Fruit fly (Drosophila melanogaster) whole organism, embryonic: ENCODE results near the gene CG14984.

ENCODE experiments used
- CG10543 ChIP-seq: fragments of 200-800 bp; sonication (Bioruptor generic); optimal IDR thresholded peaks from 3 replicates; lab custom pipeline; 2017; ENCODE audit warnings: missing biosample characterization, mild to moderate bottlenecking, missing genetic modification characterization, moderate library complexity
- CG10654 ChIP-seq: fragments of 200-800 bp; sonication (Bioruptor generic); optimal IDR thresholded peaks from 2 replicates; lab custom pipeline; 2016; ENCODE audit warnings: missing biosample characterization, missing genetic modification characterization
- CG11398 ChIP-seq: fragments of 200-800 bp; sonication (Bioruptor generic); optimal IDR thresholded peaks from 2 replicates; lab custom pipeline; 2016; ENCODE audit warnings: missing biosample characterization, missing genetic modification characterization
- CG1233 ChIP-seq: fragments of 200-800 bp; sonication (Bioruptor generic); optimal IDR thresholded peaks from 4 replicates; lab custom pipeline; 2018; ENCODE audit warnings: missing biosample characterization, mild to moderate bottlenecking, missing genetic modification characterization
- CG12942 ChIP-seq: fragments of 200-800 bp; sonication (Bioruptor generic); optimal IDR thresholded peaks from 3 replicates; lab custom pipeline; 2016; ENCODE audit warnings: missing biosample characterization, missing genetic modification characterization
- CG14014 ChIP-seq: fragments of 200-800 bp; sonication (Bioruptor generic); IDR thresholded peaks from 2 replicates; pipeline ENCODE4 v1.3.6; 2022; ENCODE audit warnings: missing biosample characterization, missing genetic modification characterization
- CG14710 ChIP-seq: fragments of 200-800 bp; sonication (Bioruptor generic); optimal IDR thresholded peaks from 3 replicates; lab custom pipeline; 2019; ENCODE audit warnings: missing biosample characterization, mild to moderate bottlenecking, missing genetic modification characterization, moderate library complexity
- CG15514 ChIP-seq: fragments of 200-800 bp; sonication (Bioruptor generic); optimal IDR thresholded peaks from 3 replicates; lab custom pipeline; 2017; ENCODE audit warnings: missing biosample characterization, missing genetic modification characterization, mild to moderate bottlenecking, moderate library complexity, missing genetic modification reagents
- CG15696 ChIP-seq: fragments of 200-800 bp; sonication (Bioruptor generic); optimal IDR thresholded peaks from 2 replicates; lab custom pipeline; 2019; ENCODE audit warnings: missing biosample characterization, mild to moderate bottlenecking, missing genetic modification characterization, moderate library complexity
- CG17328 ChIP-seq: fragments of 200-800 bp; sonication (Bioruptor generic); IDR thresholded peaks from 2 replicates; pipeline ENCODE4 v1.3.6; 2022; ENCODE audit warnings: missing biosample characterization, missing genetic modification characterization
- CG17829 ChIP-seq: fragments of 200-800 bp; optimal IDR thresholded peaks from 2 replicates; lab custom pipeline; 2019; ENCODE audit warnings: missing biosample characterization, mild to moderate bottlenecking, missing genetic modification characterization, moderate library complexity
- CG31224 ChIP-seq: fragments of 200-800 bp; sonication (Bioruptor generic); IDR thresholded peaks from 2 replicates; pipeline ENCODE4 v1.3.6; 2022; ENCODE audit warnings: missing biosample characterization, missing genetic modification characterization
- CG42726 ChIP-seq: fragments of 200-800 bp; sonication (Bioruptor generic); IDR thresholded peaks from 2 replicates; pipeline ENCODE4 v1.3.6; 2022; ENCODE audit warnings: missing biosample characterization, missing genetic modification characterization; ENCODE audit not compliant: partially characterized antibody
- CG8089 ChIP-seq: fragments of 200-800 bp; sonication (Bioruptor generic); optimal IDR thresholded peaks from 3 replicates; lab custom pipeline; 2016; ENCODE audit warnings: missing biosample characterization, missing genetic modification characterization
- CG8388 ChIP-seq: fragments of 200-800 bp; sonication (Bioruptor generic); optimal IDR thresholded peaks from 2 replicates; lab custom pipeline; 2019; ENCODE audit warnings: missing biosample characterization, mild to moderate bottlenecking, missing genetic modification characterization, moderate library complexity
- CG8924 ChIP-seq: fragments of 200-800 bp; optimal IDR thresholded peaks from 3 replicates; lab custom pipeline; 2019; ENCODE audit warnings: missing biosample characterization, mild to moderate bottlenecking, missing genetic modification characterization, moderate library complexity
- CG9437 ChIP-seq: fragments of 200-800 bp; sonication (Bioruptor generic); optimal IDR thresholded peaks from 2 replicates; lab custom pipeline; 2018; ENCODE audit warnings: missing biosample characterization, mild to moderate bottlenecking, missing genetic modification characterization
- Camta ChIP-seq: fragments of 200-800 bp; sonication (Bioruptor generic); optimal IDR thresholded peaks from 2 replicates; lab custom pipeline; 2016; ENCODE audit warnings: missing biosample characterization, missing genetic modification characterization
- Chrac-16 ChIP-seq: fragments of 200-800 bp; sonication (Bioruptor generic); optimal IDR thresholded peaks from 3 replicates; lab custom pipeline; 2016; ENCODE audit warnings: missing biosample characterization, missing genetic modification characterization
- Dip3 ChIP-seq: fragments of 200-800 bp; sonication (Bioruptor generic); optimal IDR thresholded peaks from 3 replicates; lab custom pipeline; 2016; ENCODE audit warnings: missing biosample characterization, missing genetic modification characterization
- HmgD ChIP-seq: fragments of 200-800 bp; sonication (Bioruptor generic); optimal IDR thresholded peaks from 3 replicates; lab custom pipeline; 2016; ENCODE audit warnings: missing biosample characterization, missing genetic modification characterization
- Mes4 ChIP-seq: fragments of 200-800 bp; sonication (Bioruptor generic); optimal IDR thresholded peaks from 2 replicates; lab custom pipeline; 2016; ENCODE audit warnings: missing biosample characterization, missing genetic modification characterization
- Nf-YC ChIP-seq: fragments of 200-800 bp; optimal IDR thresholded peaks from 3 replicates; lab custom pipeline; 2019; ENCODE audit warnings: missing biosample characterization, mild to moderate bottlenecking, missing genetic modification characterization, moderate library complexity
- Opbp ChIP-seq: fragments of 200-800 bp; sonication (Bioruptor generic); IDR thresholded peaks from 3 replicates; pipeline ENCODE4 v1.3.6; 2022; ENCODE audit warnings: missing biosample characterization, missing genetic modification characterization; ENCODE audit not compliant: partially characterized antibody
- Sry-δ ChIP-seq: fragments of 200-800 bp; sonication (Bioruptor generic); optimal IDR thresholded peaks from 2 replicates; lab custom pipeline; 2016; ENCODE audit warnings: missing biosample characterization, missing genetic modification characterization
- Trl ChIP-seq, 3 experiments: fragments of >200 bp in 2 of 3; fragments of 200-800 bp in 1 of 3; sonication (Bioruptor generic) in 1 of 3; optimal IDR thresholded peaks; 2 replicates in 1 of 3; 3 replicates in 2 of 3; lab custom pipeline; 2016 to 2017; ENCODE audit warnings: missing biosample characterization in 1 of 3, missing genetic modification characterization in 1 of 3
- amos ChIP-seq: fragments of 200-800 bp; sonication (Bioruptor generic); IDR thresholded peaks from 2 replicates; pipeline ENCODE4 v1.3.6; 2022; ENCODE audit warnings: missing biosample characterization, missing genetic modification characterization; ENCODE audit not compliant: partially characterized antibody
- ash1 ChIP-seq: fragments of 200-800 bp; sonication (Bioruptor generic); optimal IDR thresholded peaks from 2 replicates; lab custom pipeline; 2018; ENCODE audit warnings: missing biosample characterization, mild to moderate bottlenecking, missing genetic modification characterization
- bcd ChIP-seq: fragments of 200-800 bp; sonication (Bioruptor generic); optimal IDR thresholded peaks from 2 replicates; lab custom pipeline; 2017; ENCODE audit warnings: missing biosample characterization, mild to moderate bottlenecking, missing genetic modification characterization
- ci ChIP-seq: fragments of 200-800 bp; sonication (Bioruptor generic); IDR thresholded peaks from 3 replicates; pipeline ENCODE4 v1.3.6; 2022; ENCODE audit warnings: missing biosample characterization, missing genetic modification characterization
- dmrt11E ChIP-seq: fragments of 200-800 bp; sonication (Bioruptor generic); optimal IDR thresholded peaks from 3 replicates; lab custom pipeline; 2018; ENCODE audit warnings: missing biosample characterization, mild to moderate bottlenecking, missing genetic modification characterization, moderate library complexity
- dpn ChIP-seq, 2 experiments: fragments of 200-800 bp; sonication (Bioruptor generic); optimal IDR thresholded peaks; 3 replicates each; lab custom pipeline; 2016; ENCODE audit warnings: missing biosample characterization in 2 of 2, missing genetic modification characterization in 2 of 2
- ewg ChIP-seq: fragments of 200-800 bp; sonication (Bioruptor generic); optimal IDR thresholded peaks from 3 replicates; lab custom pipeline; 2017; ENCODE audit warnings: mild to moderate bottlenecking, missing biosample characterization, missing genetic modification reagents, missing genetic modification characterization
- fd102C ChIP-seq: fragments of 200-800 bp; sonication (Bioruptor generic); optimal IDR thresholded peaks from 2 replicates; lab custom pipeline; 2018; ENCODE audit warnings: missing biosample characterization, mild to moderate bottlenecking, missing genetic modification characterization, moderate library complexity
- gt ChIP-seq: fragments of 200-800 bp; sonication (Bioruptor generic); IDR thresholded peaks from 2 replicates; pipeline ENCODE4 v1.3.6; 2022; ENCODE audit warnings: missing biosample characterization, missing genetic modification characterization
- her ChIP-seq: fragments of 200-800 bp; sonication (Bioruptor generic); optimal IDR thresholded peaks from 2 replicates; lab custom pipeline; 2016; ENCODE audit warnings: missing biosample characterization, missing genetic modification characterization
- jigr1 ChIP-seq: fragments of 200-800 bp; sonication (Bioruptor generic); IDR thresholded peaks from 3 replicates; pipeline ENCODE4 v1.3.6; 2022; ENCODE audit warnings: missing biosample characterization, missing genetic modification characterization
- oc ChIP-seq: fragments of 200-800 bp; sonication (Bioruptor generic); optimal IDR thresholded peaks from 2 replicates; lab custom pipeline; 2018; ENCODE audit warnings: missing biosample characterization, mild to moderate bottlenecking, missing genetic modification characterization, moderate library complexity
- pho ChIP-seq: fragments of 200-800 bp; sonication (Bioruptor generic); optimal IDR thresholded peaks from 2 replicates; lab custom pipeline; 2016; ENCODE audit warnings: missing biosample characterization, missing genetic modification characterization
- pros ChIP-seq: fragments of 200-800 bp; sonication (Bioruptor generic); optimal IDR thresholded peaks from 3 replicates; lab custom pipeline; 2019; ENCODE audit warnings: missing biosample characterization, mild to moderate bottlenecking, missing genetic modification characterization, moderate library complexity
- sim ChIP-seq: fragments of 200-800 bp; sonication (Bioruptor generic); IDR thresholded peaks from 2 replicates; pipeline ENCODE4 v1.3.6; 2022; ENCODE audit warnings: missing biosample characterization, missing genetic modification characterization
- sima ChIP-seq: fragments of 200-800 bp; sonication (Bioruptor generic); optimal IDR thresholded peaks from 2 replicates; lab custom pipeline; 2016; ENCODE audit warnings: missing biosample characterization, missing genetic modification characterization
- sisA ChIP-seq: fragments of 200-800 bp; sonication (Bioruptor generic); IDR thresholded peaks from 2 replicates; pipeline ENCODE4 v1.3.6; 2022; ENCODE audit warnings: missing biosample characterization, missing genetic modification characterization
- tap ChIP-seq: fragments of 200-800 bp; optimal IDR thresholded peaks from 3 replicates; lab custom pipeline; 2019; ENCODE audit warnings: missing biosample characterization, mild to moderate bottlenecking, missing genetic modification characterization, moderate library complexity
- tll ChIP-seq, 2 experiments: fragments of 200-800 bp in 1 of 2; fragments of >200 bp in 1 of 2; sonication (Bioruptor generic) in 1 of 2; optimal IDR thresholded peaks; 2 replicates each; lab custom pipeline; 2017 to 2019; ENCODE audit warnings: missing biosample characterization in 2 of 2, missing genetic modification characterization in 2 of 2, mild to moderate bottlenecking in 1 of 2, moderate library complexity in 1 of 2
- unc-4 ChIP-seq: fragments of 200-800 bp; sonication (Bioruptor generic); IDR thresholded peaks from 2 replicates; pipeline ENCODE4 v1.3.6; 2022; ENCODE audit warnings: missing biosample characterization, missing genetic modification characterization; ENCODE audit not compliant: partially characterized antibody
- unpg ChIP-seq: fragments of 200-800 bp; sonication (Bioruptor generic); optimal IDR thresholded peaks from 3 replicates; lab custom pipeline; 2018; ENCODE audit warnings: missing biosample characterization, mild to moderate bottlenecking, missing genetic modification characterization, moderate library complexity
- zfh2 ChIP-seq: fragments of 200-800 bp; sonication (Bioruptor generic); optimal IDR thresholded peaks from 2 replicates; lab custom pipeline; 2016; ENCODE audit warnings: missing biosample characterization, missing genetic modification characterization

Gene CG14984

DNA sequence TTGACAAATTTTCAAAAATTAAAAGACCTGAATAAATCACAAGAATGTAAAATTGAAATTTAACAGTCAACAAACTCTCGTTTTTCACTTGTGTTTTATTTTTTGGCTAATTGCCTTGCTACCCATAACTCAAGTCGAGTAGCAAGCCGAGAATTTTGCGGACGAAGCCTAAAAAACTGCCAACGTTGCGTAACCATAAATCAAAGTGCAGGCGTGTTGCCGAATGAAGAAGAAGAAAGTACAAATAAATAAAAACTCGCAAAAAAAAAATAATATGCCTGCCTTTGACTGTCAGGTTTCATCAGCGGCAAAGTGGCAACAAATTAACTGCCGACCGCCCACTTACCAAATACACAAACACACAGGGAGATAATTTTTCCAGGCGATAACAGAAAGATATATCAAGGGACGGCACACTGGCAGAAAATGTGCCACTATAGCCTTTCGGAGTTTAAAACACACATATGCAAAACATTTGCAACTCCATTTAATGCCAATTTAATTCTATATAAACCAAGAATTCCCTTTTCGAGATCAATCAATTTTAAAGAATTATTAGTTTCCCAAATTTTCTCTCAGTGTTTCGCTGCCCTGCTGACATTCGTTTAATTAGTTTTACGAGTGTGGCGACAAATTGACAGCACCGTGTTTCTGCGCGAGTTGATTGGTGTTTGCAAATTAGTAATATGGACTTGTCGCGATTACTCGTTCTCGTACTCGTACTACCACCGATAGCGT, 24.0 kb downstream of the CG14984 start:
- TF ChIP-seq CG31224 (GFP tag; lab: Robert Waterston, UW) (peak; percentile 87), ash1 (GFP tag; lab: Kevin White, UChicago) (peak; percentile 9), unc-4 (no peak), CG15696 (peak; percentile 50), CG10543 (GFP tag; lab: Kevin White, UChicago) (peak; percentile 88), CG17328 (GFP tag; lab: Robert Waterston, UW) (peak; percentile 84), CG9437 (peak; percentile 63), dmrt11E (no peak), CG8388 (GFP tag; lab: Kevin White, UChicago) (peak; percentile 56), Sry-δ (GFP tag; lab: Kevin White, UChicago) (peak; percentile 43), bcd (GFP tag; lab: Kevin White, UChicago) (peak; percentile 85), CG12942 (GFP tag; lab: Kevin White, UChicago) (peak; percentile 79), CG8089 (GFP tag; lab: Kevin White, UChicago) (peak; percentile 57), Chrac-16 (GFP tag; lab: Kevin White, UChicago) (peak; percentile 79), CG14710 (tag; lab: Kevin White, UChicago) (no peak), pros (GFP tag; lab: Kevin White, UChicago) (no peak), CG8924 (tag; lab: Kevin White, UChicago) (peak; percentile 88), jigr1 (GFP tag; lab: Robert Waterston, UW) (0 out of 3 replicates have a peak, but pooled peaks have one; percentile 23), HmgD (peak; percentile 18), amos (GFP tag; lab: Robert Waterston, UW) (no peak), Mes4 (peak; percentile 78), pho (GFP tag; lab: Kevin White, UChicago) (peak; percentile 94), sima (GFP tag; lab: Kevin White, UChicago) (peak; percentile 33), tap (tag; lab: Kevin White, UChicago) (peak; percentile 81), zfh2 (peak; percentile 93), CG11398 (GFP tag; lab: Kevin White, UChicago) (peak; percentile 73), Dip3 (GFP tag; lab: Kevin White, UChicago) (peak; percentile 89), Camta (GFP tag; lab: Kevin White, UChicago) (peak; percentile 68), CG1233 (peak; percentile 83), dpn (GFP tag; optimal IDR thresholded peaks at IDR 0.05; lab: Kevin White, UChicago) (peak; percentile 86 to 89), gt (GFP tag; lab: Robert Waterston, UW) (peak; percentile 56), Nf-YC (tag; lab: Kevin White, UChicago) (peak; percentile 70), sisA (GFP tag; lab: Robert Waterston, UW) (peak; percentile 87), CG15514 (GFP tag; lab: Kevin White, UChicago) (peak; percentile 83), fd102C (no peak), sim (GFP tag; lab: Robert Waterston, UW) (no peak; the same call in 1 of the 2 replicates), CG14014 (peak; percentile 94), unpg (GFP tag; lab: Kevin White, UChicago) (peak; percentile 85), tll (GFP tag; optimal IDR thresholded peaks at IDR 0.05; lab: Kevin White, UChicago) (no peak), ci (GFP tag; lab: Robert Waterston, UW) (peak; percentile 92), CG10654 (GFP tag; lab: Kevin White, UChicago) (peak; percentile 52), Trl (optimal IDR thresholded peaks at IDR 0.05; lab: Kevin White, UChicago) (no peak), Trl (GFP tag; optimal IDR thresholded peaks at IDR 0.05; lab: Kevin White, UChicago) (peak; percentile 81), CG42726 (GFP tag; lab: Robert Waterston, UW) (no peak), CG17829 (tag; lab: Kevin White, UChicago) (no peak), Opbp (GFP tag; lab: Robert Waterston, UW) (no peak), her (GFP tag; lab: Kevin White, UChicago) (peak; percentile 81), ewg (GFP tag; lab: Kevin White, UChicago) (peak; percentile 62), oc (tag; lab: Kevin White, UChicago) (no peak)
